Worm (Caenorhabditis elegans): Measurements from ENCODE around the gene ceh-33.

DNA sequence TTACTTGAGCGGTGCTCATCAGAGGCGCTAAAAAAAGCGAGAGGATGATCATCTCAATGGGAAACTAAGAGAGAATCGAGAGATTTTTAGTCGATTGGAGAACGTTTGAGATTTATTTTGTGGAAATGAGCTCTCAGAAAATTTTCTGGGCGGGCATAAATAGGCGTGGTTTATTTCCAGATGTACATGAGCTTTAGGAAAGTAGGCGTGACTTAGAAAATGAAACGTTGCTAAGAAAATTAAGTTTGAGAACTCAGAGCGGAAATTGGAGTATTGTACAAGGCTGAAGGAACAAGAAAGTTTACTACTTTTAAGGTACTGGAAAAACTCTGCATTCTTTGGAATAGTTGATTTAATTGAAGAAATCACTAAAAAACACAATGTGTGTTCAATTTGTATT lies 44.3 kb upstream of the ceh-33 start, which contains the start of gene T09D3.9:
- TF ChIP-seq pha-4 (tag; optimal IDR thresholded peaks at IDR 0.05) (no peak), dve-1 (tag; optimal IDR thresholded peaks at IDR 0.05) (no peak), npax-4 (tag; optimal IDR thresholded peaks at IDR 0.05) (no peak), ceh-48 (tag; optimal IDR thresholded peaks at IDR 0.05) (no peak), F13H6.1 (tag; optimal IDR thresholded peaks at IDR 0.05) (no peak), elt-4 (tag; optimal IDR thresholded peaks at IDR 0.05) (no peak), madf-2 (tag; optimal IDR thresholded peaks at IDR 0.05) (no peak), ztf-16 (tag; optimal IDR thresholded peaks at IDR 0.05) (no peak), unc-55 (GFP tag; optimal IDR thresholded peaks at IDR 0.05) (no peak)

All from whole organism, late embryonic.